Worm (Caenorhabditis elegans) whole organism, L4 larva: ENCODE results near the gene prx-1.

Experiments
- F26F4.8 ChIP-seq: fragments of 200-800 bp; sonication (Bioruptor generic); conservative IDR thresholded peaks from 2 replicates; pipeline ENCODE4 v1.3.6; 2022; ENCODE audit warnings: missing genetic modification characterization, missing compliant biosample characterization
- F37D6.2 ChIP-seq: sonication (generic microtip); optimal IDR thresholded peaks from 2 replicates; lab custom pipeline; 2016; ENCODE audit warnings: mild to moderate bottlenecking, missing genetic modification characterization, missing compliant biosample characterization
- T20F7.1 ChIP-seq: fragments of 200-800 bp; sonication (Bioruptor generic); optimal IDR thresholded peaks from 2 replicates; lab custom pipeline; 2018; ENCODE audit warnings: mild to moderate bottlenecking, missing genetic modification characterization, missing compliant biosample characterization
- ZK337.2 ChIP-seq: fragments of 200-800 bp; sonication (Bioruptor generic); IDR thresholded peaks from 2 replicates; pipeline ENCODE4 v1.3.6; 2022; ENCODE audit warnings: missing genetic modification reagents, missing genetic modification characterization, missing compliant biosample characterization
- ZK546.5 ChIP-seq, 2 experiments: sonication (generic microtip); optimal IDR thresholded peaks; 2 replicates each; lab custom pipeline; 2017; ENCODE audit warnings: missing biosample characterization in 2 of 2, missing genetic modification characterization in 2 of 2
- aha-1 ChIP-seq: fragments of 150-350 bp; peaks from one replicate; lab custom pipeline; 2014; ENCODE audit warnings: missing biosample characterization, missing genetic modification characterization
- aly-2 ChIP-seq: sonication (generic microtip); optimal IDR thresholded peaks from 2 replicates; lab custom pipeline; 2018; ENCODE audit warnings: missing biosample characterization, missing genetic modification characterization
- arid-1 ChIP-seq: fragments of 200-800 bp; sonication (Bioruptor generic); conservative IDR thresholded peaks from 2 replicates; pipeline ENCODE4 v1.3.6; 2022; ENCODE audit warnings: missing genetic modification reagents, missing genetic modification characterization, missing compliant biosample characterization
- ceh-44 ChIP-seq: fragments of 200-800 bp; sonication (Bioruptor generic); IDR thresholded peaks from 2 replicates; pipeline ENCODE4 v1.3.6; 2022; ENCODE audit warnings: missing genetic modification reagents, missing genetic modification characterization, missing compliant biosample characterization
- ceh-62 ChIP-seq: sonication (generic microtip); optimal IDR thresholded peaks from 2 replicates; lab custom pipeline; 2017; ENCODE audit warnings: missing biosample characterization, missing genetic modification characterization
- ces-1 ChIP-seq: fragments of 150-350 bp; sonication (generic microtip); optimal IDR thresholded peaks from 4 replicates; lab custom pipeline; 2014; ENCODE audit warnings: missing biosample characterization, missing genetic modification reagents, missing genetic modification characterization
- ctbp-1 ChIP-seq: fragments of 200-800 bp; sonication (Bioruptor generic); IDR thresholded peaks from 2 replicates; pipeline ENCODE4 v1.3.6; 2022; ENCODE audit warnings: missing genetic modification reagents, missing genetic modification characterization, missing compliant biosample characterization
- daf-12 ChIP-seq: fragments of 150-350 bp; optimal IDR thresholded peaks from 2 replicates; lab custom pipeline; 2014; ENCODE audit warnings: missing biosample characterization, missing genetic modification reagents, missing genetic modification characterization
- dmd-6 ChIP-seq: fragments of 200-800 bp; sonication (Bioruptor generic); IDR thresholded peaks from 2 replicates; pipeline ENCODE4 v1.3.6; 2022; ENCODE audit warnings: missing genetic modification reagents, missing genetic modification characterization, missing compliant biosample characterization
- dve-1 ChIP-seq: sonication (generic microtip); optimal IDR thresholded peaks from 2 replicates; lab custom pipeline; 2017; ENCODE audit warnings: antibody characterized with exemption, mild to moderate bottlenecking, missing genetic modification characterization, missing compliant biosample characterization; ENCODE audit not compliant: insufficient read depth
- egl-43 ChIP-seq: fragments of 200-800 bp; sonication (Bioruptor generic); IDR thresholded peaks from 2 replicates; pipeline ENCODE4 v1.3.6; 2022; ENCODE audit warnings: missing genetic modification reagents, missing genetic modification characterization, missing compliant biosample characterization
- fkh-10 ChIP-seq: fragments of 150-350 bp; optimal IDR thresholded peaks from 2 replicates; lab custom pipeline; 2014; ENCODE audit warnings: missing biosample characterization, missing genetic modification reagents, missing genetic modification characterization
- gei-8 ChIP-seq: fragments of 200-800 bp; sonication (Bioruptor generic); optimal IDR thresholded peaks from 2 replicates; lab custom pipeline; 2018; ENCODE audit warnings: mild to moderate bottlenecking, missing genetic modification characterization, missing compliant biosample characterization
- hif-1 ChIP-seq, 2 experiments: sonication (generic microtip); optimal IDR thresholded peaks; 2 replicates each; lab custom pipeline; 2016 to 2017; ENCODE audit warnings: missing compliant biosample characterization in 2 of 2, missing genetic modification characterization in 2 of 2, missing genetic modification reagents in 2 of 2, missing genotype in 2 of 2, mild to moderate bottlenecking in 1 of 2
- hlh-30 ChIP-seq: sonication (generic microtip); optimal IDR thresholded peaks from 2 replicates; lab custom pipeline; 2017; ENCODE audit warnings: antibody characterized with exemption, mild to moderate bottlenecking, missing genetic modification characterization, missing compliant biosample characterization; ENCODE audit not compliant: insufficient read depth
- lsy-2 ChIP-seq, 2 experiments: fragments of 150-350 bp in 1 of 2; sonication (generic microtip) in 1 of 2; optimal IDR thresholded peaks; 2 replicates each; lab custom pipeline; 2014 to 2017; ENCODE audit warnings: missing biosample characterization in 2 of 2, missing genetic modification characterization in 2 of 2
- mep-1 ChIP-seq: fragments of 150-350 bp; sonication (generic microtip); optimal IDR thresholded peaks from 3 replicates; lab custom pipeline; 2014; ENCODE audit warnings: missing biosample characterization, missing genetic modification characterization
- nhr-6 ChIP-seq: fragments of 150-350 bp; optimal IDR thresholded peaks from 2 replicates; lab custom pipeline; 2014; ENCODE audit warnings: missing biosample characterization, missing genetic modification characterization
- nhr-76 ChIP-seq: fragments of 150-350 bp; optimal IDR thresholded peaks from 2 replicates; lab custom pipeline; 2014; ENCODE audit warnings: missing biosample characterization, missing genetic modification characterization
- nhr-77 ChIP-seq: fragments of 150-350 bp; optimal IDR thresholded peaks from 2 replicates; lab custom pipeline; 2014; ENCODE audit warnings: missing biosample characterization, missing genetic modification characterization
- set-16 ChIP-seq: fragments of 200-800 bp; sonication (Bioruptor generic); IDR thresholded peaks from 2 replicates; pipeline ENCODE4 v1.3.6; 2022; ENCODE audit warnings: missing genetic modification reagents, missing genetic modification characterization, missing compliant biosample characterization
- spr-3 ChIP-seq: fragments of 200-800 bp; sonication (Bioruptor generic); optimal IDR thresholded peaks from 2 replicates; lab custom pipeline; 2018; ENCODE audit warnings: mild to moderate bottlenecking, missing genetic modification characterization, missing compliant biosample characterization
- tag-97 ChIP-seq: fragments of 200-800 bp; sonication (Bioruptor generic); IDR thresholded peaks from 2 replicates; pipeline ENCODE4 v1.3.6; 2022; ENCODE audit warnings: missing genetic modification characterization, missing compliant biosample characterization
- unc-62 ChIP-seq, 3 experiments: fragments of 150-350 bp in 1 of 3; sonication (generic microtip); optimal IDR thresholded peaks in 2 of 3; peaks in 1 of 3; 1 replicate in 1 of 3; 2 replicates in 2 of 3; lab custom pipeline; 2014 to 2017; ENCODE audit warnings: missing biosample characterization in 3 of 3, missing genetic modification characterization in 3 of 3, missing genetic modification reagents in 3 of 3, missing genotype in 1 of 3
- zag-1 ChIP-seq: fragments of 150-350 bp; optimal IDR thresholded peaks from 2 replicates; lab custom pipeline; 2014; ENCODE audit warnings: missing biosample characterization, missing genetic modification characterization
- zfp-3 ChIP-seq: fragments of 200-800 bp; sonication (Bioruptor generic); conservative IDR thresholded peaks from 2 replicates; pipeline ENCODE4 v1.3.6; 2022; ENCODE audit warnings: missing genetic modification reagents, missing genetic modification characterization, missing compliant biosample characterization

Gene prx-1

DNA sequence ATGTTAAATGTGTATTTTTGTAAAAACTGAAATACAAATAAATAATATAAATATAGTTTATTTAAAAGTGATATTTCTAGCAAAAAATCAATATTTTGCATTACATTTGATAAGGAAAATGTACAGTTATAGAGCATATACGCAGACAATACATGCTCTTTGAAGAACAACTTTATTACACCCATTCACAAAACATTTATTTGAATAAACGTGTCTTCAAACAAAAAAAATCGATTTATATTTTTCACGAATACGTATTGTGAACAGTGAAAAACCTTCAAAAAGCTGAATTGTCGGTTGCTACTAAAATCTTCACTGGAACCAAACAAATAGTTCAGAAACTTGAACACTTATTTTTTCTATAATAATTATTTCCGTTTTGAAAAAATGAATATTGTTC is 33.8 kb downstream of the prx-1 start, which contains the start of gene K04G11.3:
K04G11.3 (minus strand) TSS at position 101 of the 400 bp plus-strand sequence.
- TF ChIP-seq tag-97 (GFP tag; lab: Robert Waterston, UW) (no peak), F37D6.2 (no peak), nhr-76 (no peak), arid-1 (GFP tag; lab: Robert Waterston, UW) (no peak), ZK337.2 (GFP tag; lab: Robert Waterston, UW) (no peak), ceh-44 (GFP tag; lab: Robert Waterston, UW) (no peak), ZK546.5 (tag; optimal IDR thresholded peaks at IDR 0.05; lab: Kevin White, UChicago) (no peak), spr-3 (GFP tag; lab: Kevin White, UChicago) (no peak)
- TF ChIP-seq, all 104 proteins: peak for 0

DNA sequence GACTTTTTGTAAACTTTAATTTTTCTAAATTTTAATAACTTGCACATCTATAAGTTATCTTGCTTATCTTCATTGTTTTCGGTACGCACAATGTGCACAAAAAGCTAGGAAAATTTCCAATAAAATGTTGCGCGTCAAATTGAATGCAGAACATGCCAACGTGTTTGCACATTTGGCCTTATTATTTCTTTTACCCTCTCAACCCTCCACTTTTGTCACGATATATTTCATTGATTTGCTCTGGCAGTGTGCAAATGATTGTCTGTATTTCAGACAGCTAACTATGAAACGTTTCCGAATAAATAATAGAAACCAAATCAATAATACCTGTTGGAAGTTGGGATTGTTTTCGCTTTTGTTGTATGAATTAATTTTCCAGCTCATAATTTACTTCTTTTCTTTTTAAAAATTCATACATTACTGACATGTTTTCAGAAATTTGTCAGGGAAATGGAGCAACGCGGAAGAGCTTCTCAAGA is 36.0 kb downstream of the prx-1 start, which contains the start of gene wdr-5.2:
wdr-5.2 (plus strand) TSS at position 429 of the 479 bp plus-strand sequence.
- TF ChIP-seq F26F4.8 (no peak), aha-1 (tag; lab: Kevin White, UChicago) (peak; percentile 8), mep-1 (tag; lab: Kevin White, UChicago) (peak; percentile 54), hlh-30 (tag; lab: Kevin White, UChicago) (peak; percentile 46), dve-1 (tag; lab: Kevin White, UChicago) (peak; percentile 32)

DNA sequence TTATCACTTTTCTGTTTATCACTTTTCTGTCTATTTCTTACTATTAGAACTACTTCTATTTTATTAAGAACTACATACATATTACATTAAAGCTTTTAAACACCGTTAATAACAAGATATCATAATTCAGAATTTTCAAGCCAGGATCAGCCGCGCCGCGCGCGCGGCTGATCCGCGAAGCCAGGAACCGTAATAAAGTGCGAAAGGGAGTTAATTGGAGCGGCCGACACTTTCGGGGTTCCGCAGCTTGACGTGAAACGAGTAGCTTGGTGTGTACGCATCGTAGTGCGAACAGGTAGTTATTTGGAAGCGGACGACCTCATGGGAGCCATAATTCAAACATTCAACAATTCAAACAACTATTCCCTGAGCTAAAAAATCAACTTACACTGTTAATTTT is 41.3 kb downstream of the prx-1 start:
- TF ChIP-seq daf-12 = no peak
- no peak for TF ChIP-seq nhr-6 (tag; lab: Kevin White, UChicago)
- TF ChIP-seq dmd-6 (GFP tag; lab: Robert Waterston, UW) = no peak
- no peak for TF ChIP-seq ceh-62
- no peak for TF ChIP-seq hif-1 (tag; optimal IDR thresholded peaks at IDR 0.05; lab: Kevin White, UChicago)

DNA sequence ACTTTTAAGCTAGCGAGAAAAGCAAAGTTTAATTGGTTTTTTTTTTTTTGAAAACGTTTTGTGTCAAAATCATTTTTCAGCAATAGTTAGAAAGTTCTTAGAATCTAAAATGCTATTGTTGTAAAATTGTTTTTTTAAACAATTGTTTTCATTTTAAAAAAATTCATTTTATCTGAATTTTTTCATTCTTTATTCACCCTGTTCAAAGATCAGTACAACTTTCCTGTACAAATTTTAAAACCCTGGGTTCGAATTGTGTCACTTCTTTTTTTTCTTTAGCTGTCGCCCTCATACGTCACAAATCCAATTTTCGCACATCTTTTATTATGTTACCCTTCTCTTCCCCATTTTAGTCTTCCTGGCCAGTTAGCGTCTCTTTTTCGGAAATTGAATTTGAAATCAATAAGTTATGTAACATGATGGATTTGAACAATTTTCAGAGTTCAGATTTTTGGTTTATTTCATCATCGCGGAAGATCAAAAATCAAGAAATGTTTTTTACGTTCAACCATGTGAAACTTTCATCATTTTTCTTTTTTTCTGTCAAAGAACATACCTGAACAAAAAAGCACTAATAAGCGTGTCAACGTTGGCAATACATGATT is 43.1 kb downstream of the prx-1 start:
- TF ChIP-seq T20F7.1 = no peak
- TF ChIP-seq aha-1 (tag; lab: Kevin White, UChicago) = peak; percentile 96
- peak; percentile 15; the same call in 1 of the 2 replicates for TF ChIP-seq dmd-6 (GFP tag; lab: Robert Waterston, UW)
- peak; percentile 26 for TF ChIP-seq mep-1 (tag; lab: Kevin White, UChicago)
- TF ChIP-seq ctbp-1 = peak; percentile 83
- TF ChIP-seq fkh-10 (GFP tag; lab: Kevin White, UChicago) = peak; percentile 98
- peak; percentile 97 for TF ChIP-seq ces-1 (GFP tag; lab: Kevin White, UChicago)
- TF ChIP-seq lsy-2 (tag; optimal IDR thresholded peaks at IDR 0.05; lab: Kevin White, UChicago) = peak in 1 of 2 experiments; percentile 55
- TF ChIP-seq F37D6.2 = peak; percentile 4
- no peak for TF ChIP-seq gei-8 (GFP tag; lab: Kevin White, UChicago)
- no peak for TF ChIP-seq egl-43 (GFP tag; lab: Robert Waterston, UW)

DNA sequence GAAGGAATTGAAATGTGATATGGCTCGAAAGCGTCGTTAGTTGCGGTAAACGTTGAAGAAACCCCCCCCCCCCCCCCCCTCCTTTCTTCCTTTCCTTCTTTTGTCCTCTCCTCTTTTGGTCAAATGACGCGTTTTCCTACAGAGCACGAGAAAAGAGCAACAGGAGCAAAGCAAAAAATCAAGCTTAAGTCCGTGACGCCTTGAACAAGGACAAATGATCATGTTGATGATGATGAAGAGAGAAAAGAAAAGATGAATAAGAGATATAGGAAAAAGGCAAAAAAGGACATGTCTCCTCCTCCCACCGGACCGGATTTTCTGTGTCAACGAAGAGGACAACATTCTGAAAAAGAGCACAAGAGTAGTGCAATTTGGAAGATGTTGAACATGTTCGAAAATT is 45.8 kb downstream of the prx-1 start:
- TF ChIP-seq nhr-77 (no peak), dmd-6 (GFP tag; lab: Robert Waterston, UW) (no peak), aly-2 (no peak), set-16 (GFP tag; lab: Robert Waterston, UW) (peak; percentile 17; the same call in 1 of the 2 replicates), hlh-30 (tag; lab: Kevin White, UChicago) (peak; percentile 38), unc-62 (GFP tag; optimal IDR thresholded peaks at IDR 0.05 in 1 of 2; lab: Kevin White, UChicago) (peak in 1 of 2 experiments; percentile 96), unc-62 (tag; optimal IDR thresholded peaks at IDR 0.05; lab: Kevin White, UChicago) (no peak)

DNA sequence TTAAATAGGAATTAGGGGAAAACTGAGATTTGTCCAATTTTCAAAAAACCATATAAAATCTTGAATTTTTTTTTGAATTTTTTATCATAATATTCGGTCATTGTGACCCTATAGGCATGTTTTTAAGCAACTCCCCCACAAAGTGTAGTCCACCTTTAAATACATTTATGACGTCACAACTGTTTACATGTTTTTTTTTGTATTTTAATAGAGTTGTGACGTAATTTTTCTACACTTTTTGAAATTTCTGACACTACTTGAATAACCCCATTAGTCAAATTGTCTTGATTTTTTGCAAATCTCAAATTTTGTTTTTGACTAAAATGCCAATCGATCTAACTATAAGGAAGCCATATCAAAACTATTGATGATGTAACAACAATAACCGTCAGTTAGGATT is 52.4 kb downstream of the prx-1 start:
- no peak for TF ChIP-seq aly-2
- no peak for TF ChIP-seq zag-1 (tag; lab: Kevin White, UChicago)
- peak; percentile 21 for TF ChIP-seq aha-1 (tag; lab: Kevin White, UChicago)
- TF ChIP-seq zfp-3 (GFP tag; lab: Robert Waterston, UW) = no peak
